Worm (Caenorhabditis elegans): ENCODE measurements around the gene ints-9.

DNA sequence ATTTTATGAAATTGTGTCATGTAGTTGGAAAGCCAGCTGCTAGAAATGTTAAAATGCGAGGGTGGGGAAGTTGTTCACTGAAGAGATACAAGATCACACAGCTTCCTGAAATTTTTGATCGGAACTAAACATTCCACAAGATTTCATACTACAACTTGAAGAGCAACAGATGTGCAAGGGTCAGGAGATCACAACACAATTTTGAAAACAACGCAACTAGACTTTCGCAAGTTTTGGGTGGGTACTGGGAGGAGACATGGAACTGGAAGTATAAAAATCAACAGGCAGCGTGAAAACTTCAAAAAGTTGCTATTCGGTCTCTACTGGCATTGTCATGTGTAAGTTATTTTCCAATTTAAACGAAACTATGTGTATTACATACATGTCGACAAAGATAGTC lies 23.8 kb upstream of the ints-9 start, which contains the start of gene F19F10.3:
- TF ChIP-seq ztf-23 (GFP tag; IDR thresholded peaks at IDR 0.05) (no peak), med-1 (GFP tag; optimal IDR thresholded peaks at IDR 0.05; ENCODE audit: insufficient read depth) (no peak), cog-1 (tag; optimal IDR thresholded peaks at IDR 0.05) (no peak), T22C8.4 (GFP tag; IDR thresholded peaks at IDR 0.05) (no peak), flt-1 (GFP tag; IDR thresholded peaks at IDR 0.05) (no peak), klf-2 (GFP tag; conservative IDR thresholded peaks at IDR 0.05) (no peak), ref-1 (GFP tag; conservative IDR thresholded peaks at IDR 0.05) (no peak), ztf-29 (GFP tag; IDR thresholded peaks at IDR 0.05) (no peak)
